Fruit fly (Drosophila melanogaster) whole organism, embryonic: Measurements from ENCODE around the gene ca.

Experiments used
- Blimp-1 ChIP-seq: fragments of 200-800 bp; sonication (Bioruptor generic); optimal IDR thresholded peaks from 3 replicates; lab custom pipeline; 2018; ENCODE audit warnings: missing biosample characterization, missing genetic modification characterization, mild to moderate bottlenecking, moderate library complexity, missing genetic modification reagents
- Bteb2 ChIP-seq: fragments of 200-800 bp; sonication (Bioruptor generic); optimal IDR thresholded peaks from 2 replicates; lab custom pipeline; 2016; ENCODE audit warnings: missing biosample characterization, missing genetic modification characterization
- CG10267 ChIP-seq: fragments of 200-800 bp; sonication (Bioruptor generic); optimal IDR thresholded peaks from 2 replicates; lab custom pipeline; 2018; ENCODE audit warnings: missing biosample characterization, mild to moderate bottlenecking, missing genetic modification characterization, moderate library complexity
- CG10431 ChIP-seq: fragments of 200-800 bp; sonication (Bioruptor generic); optimal IDR thresholded peaks from 3 replicates; lab custom pipeline; 2018; ENCODE audit warnings: missing biosample characterization, mild to moderate bottlenecking, missing genetic modification characterization
- CG10462 ChIP-seq: fragments of 200-800 bp; sonication (Bioruptor generic); optimal IDR thresholded peaks from 2 replicates; lab custom pipeline; 2016; ENCODE audit warnings: missing biosample characterization, missing genetic modification characterization
- CG11560 ChIP-seq: fragments of 200-800 bp; sonication (Bioruptor generic); IDR thresholded peaks from 3 replicates; pipeline ENCODE4 v1.3.6; 2022; ENCODE audit warnings: missing biosample characterization, missing genetic modification characterization
- CG12942 ChIP-seq: fragments of 200-800 bp; sonication (Bioruptor generic); optimal IDR thresholded peaks from 3 replicates; lab custom pipeline; 2016; ENCODE audit warnings: missing biosample characterization, missing genetic modification characterization
- CG15479 ChIP-seq: fragments of 200-800 bp; sonication (Bioruptor generic); optimal IDR thresholded peaks from 3 replicates; lab custom pipeline; 2019; ENCODE audit warnings: missing biosample characterization, mild to moderate bottlenecking, missing genetic modification characterization, moderate library complexity
- CG17361 ChIP-seq: fragments of 200-800 bp; sonication (Bioruptor generic); IDR thresholded peaks from 3 replicates; pipeline ENCODE4 v1.3.6; 2022; ENCODE audit warnings: missing biosample characterization, missing genetic modification characterization
- CG17612 ChIP-seq: fragments of 200-800 bp; sonication (Bioruptor generic); IDR thresholded peaks from 2 replicates; pipeline ENCODE4 v1.3.6; 2022; ENCODE audit warnings: missing biosample characterization, missing genetic modification characterization
- CG17829 ChIP-seq: fragments of 200-800 bp; optimal IDR thresholded peaks from 2 replicates; lab custom pipeline; 2019; ENCODE audit warnings: missing biosample characterization, mild to moderate bottlenecking, missing genetic modification characterization, moderate library complexity
- CG18619 ChIP-seq: fragments of 200-800 bp; sonication (Bioruptor generic); optimal IDR thresholded peaks from 3 replicates; lab custom pipeline; 2017; ENCODE audit warnings: missing biosample characterization, mild to moderate bottlenecking, missing genetic modification characterization
- CG2129 ChIP-seq: fragments of 200-800 bp; sonication (Bioruptor generic); IDR thresholded peaks from 2 replicates; pipeline ENCODE4 v1.3.6; 2022; ENCODE audit warnings: missing biosample characterization, missing genetic modification characterization; ENCODE audit not compliant: partially characterized antibody
- CG31441 ChIP-seq: fragments of 200-800 bp; sonication (Bioruptor generic); IDR thresholded peaks from 2 replicates; pipeline ENCODE4 v1.3.6; 2022; ENCODE audit warnings: missing biosample characterization, missing genetic modification characterization
- CG32532 ChIP-seq: fragments of 200-800 bp; sonication (Bioruptor generic); IDR thresholded peaks from 2 replicates; pipeline ENCODE4 v1.3.6; 2022; ENCODE audit warnings: missing biosample characterization, missing genetic modification characterization
- CG4328 ChIP-seq: fragments of 200-800 bp; sonication (Bioruptor generic); optimal IDR thresholded peaks from 3 replicates; lab custom pipeline; 2017; ENCODE audit warnings: missing biosample characterization, missing genetic modification reagents, missing genetic modification characterization
- CG4707 ChIP-seq: fragments of 200-800 bp; sonication (Bioruptor generic); optimal IDR thresholded peaks from 2 replicates; lab custom pipeline; 2018; ENCODE audit warnings: missing biosample characterization, mild to moderate bottlenecking, missing genetic modification characterization, moderate library complexity
- CG5953 ChIP-seq: fragments of 200-800 bp; sonication (Bioruptor generic); IDR thresholded peaks from 2 replicates; pipeline ENCODE4 v1.3.6; 2022; ENCODE audit warnings: missing biosample characterization, missing genetic modification characterization
- CG6683 ChIP-seq: fragments of 200-800 bp; sonication (Bioruptor generic); optimal IDR thresholded peaks from 2 replicates; lab custom pipeline; 2017; ENCODE audit warnings: missing biosample characterization, mild to moderate bottlenecking, missing genetic modification characterization, missing genetic modification reagents
- CG7556 ChIP-seq: fragments of 200-800 bp; sonication (Bioruptor generic); optimal IDR thresholded peaks from 2 replicates; lab custom pipeline; 2017; ENCODE audit warnings: missing biosample characterization, mild to moderate bottlenecking, missing genetic modification characterization
- CG8359 ChIP-seq: fragments of 200-800 bp; sonication (Bioruptor generic); optimal IDR thresholded peaks from 2 replicates; lab custom pipeline; 2017; ENCODE audit warnings: missing biosample characterization, mild to moderate bottlenecking, missing genetic modification characterization, borderline replicate concordance
- CG9609 ChIP-seq: fragments of 200-800 bp; sonication (Bioruptor generic); optimal IDR thresholded peaks from 3 replicates; lab custom pipeline; 2016; ENCODE audit warnings: missing biosample characterization, missing genetic modification characterization
- Dref ChIP-seq: fragments of 200-800 bp; sonication (Bioruptor generic); IDR thresholded peaks from 2 replicates; pipeline ENCODE4 v1.3.6; 2022; ENCODE audit warnings: missing biosample characterization, missing genetic modification characterization
- Ets65A ChIP-seq: fragments of 200-800 bp; sonication (Bioruptor generic); peaks from one replicate; lab custom pipeline; 2016; ENCODE audit warnings: missing biosample characterization, missing genetic modification characterization
- HLHmδ ChIP-seq: fragments of 200-800 bp; sonication (Bioruptor generic); optimal IDR thresholded peaks from 2 replicates; lab custom pipeline; 2018; ENCODE audit warnings: missing biosample characterization, mild to moderate bottlenecking, missing genetic modification characterization, moderate library complexity
- Hey ChIP-seq: fragments of 200-800 bp; sonication (Bioruptor generic); optimal IDR thresholded peaks from 3 replicates; lab custom pipeline; 2018; ENCODE audit warnings: missing biosample characterization, mild to moderate bottlenecking, missing genetic modification characterization
- HmgD ChIP-seq: fragments of 200-800 bp; sonication (Bioruptor generic); optimal IDR thresholded peaks from 3 replicates; lab custom pipeline; 2016; ENCODE audit warnings: missing biosample characterization, missing genetic modification characterization
- Lim3 ChIP-seq: fragments of 200-800 bp; sonication (Bioruptor generic); IDR thresholded peaks from 2 replicates; pipeline ENCODE4 v1.3.6; 2022; ENCODE audit warnings: missing biosample characterization, missing genetic modification characterization
- Myb ChIP-seq: fragments of 200-800 bp; sonication (Bioruptor generic); optimal IDR thresholded peaks from 2 replicates; lab custom pipeline; 2016; ENCODE audit warnings: missing biosample characterization, missing genetic modification characterization
- NC2β ChIP-seq: fragments of 200-800 bp; sonication (Bioruptor generic); optimal IDR thresholded peaks from 2 replicates; lab custom pipeline; 2016; ENCODE audit warnings: missing biosample characterization, missing genetic modification characterization
- NFAT ChIP-seq: fragments of 200-800 bp; sonication (Bioruptor generic); IDR thresholded peaks from 2 replicates; pipeline ENCODE4 v1.3.6; 2022; ENCODE audit warnings: missing biosample characterization, missing genetic modification characterization
- Nf-YC ChIP-seq: fragments of 200-800 bp; optimal IDR thresholded peaks from 3 replicates; lab custom pipeline; 2019; ENCODE audit warnings: missing biosample characterization, mild to moderate bottlenecking, missing genetic modification characterization, moderate library complexity
- Side ChIP-seq: fragments of 200-800 bp; sonication (Bioruptor generic); optimal IDR thresholded peaks from 2 replicates; lab custom pipeline; 2016; ENCODE audit warnings: missing biosample characterization, missing genetic modification characterization
- Sin3A ChIP-seq: fragments of >200 bp; optimal IDR thresholded peaks from 2 replicates; lab custom pipeline; 2018
- Sry-β ChIP-seq: fragments of 200-800 bp; sonication (Bioruptor generic); optimal IDR thresholded peaks from 2 replicates; lab custom pipeline; 2018; ENCODE audit warnings: missing biosample characterization, mild to moderate bottlenecking, missing genetic modification characterization, moderate library complexity
- TFAM ChIP-seq: fragments of 200-800 bp; sonication (Bioruptor generic); optimal IDR thresholded peaks from 2 replicates; lab custom pipeline; 2017; ENCODE audit warnings: missing biosample characterization, missing genetic modification characterization, inconsistent platforms
- YL-1 ChIP-seq: fragments of 200-800 bp; sonication (Bioruptor generic); optimal IDR thresholded peaks from 3 replicates; lab custom pipeline; 2017; ENCODE audit warnings: missing biosample characterization, mild to moderate bottlenecking, missing genetic modification characterization
- cad ChIP-seq: fragments of >200 bp; optimal IDR thresholded peaks from 2 replicates; lab custom pipeline; 2017; ENCODE audit warnings: missing biosample characterization, missing genetic modification characterization
- crp ChIP-seq, 2 experiments: fragments of 200-800 bp; sonication (Bioruptor generic); optimal IDR thresholded peaks; 2 replicates in 1 of 2; 3 replicates in 1 of 2; lab custom pipeline; 2017; ENCODE audit warnings: missing biosample characterization in 2 of 2, missing genetic modification characterization in 2 of 2, mild to moderate bottlenecking in 1 of 2, moderate library complexity in 1 of 2
- da ChIP-seq: fragments of 200-800 bp; sonication (Bioruptor generic); optimal IDR thresholded peaks from 2 replicates; lab custom pipeline; 2016; ENCODE audit warnings: missing biosample characterization, missing genetic modification characterization
- dmrt11E ChIP-seq: fragments of 200-800 bp; sonication (Bioruptor generic); optimal IDR thresholded peaks from 3 replicates; lab custom pipeline; 2018; ENCODE audit warnings: missing biosample characterization, mild to moderate bottlenecking, missing genetic modification characterization, moderate library complexity
- gcm ChIP-seq: fragments of 200-800 bp; sonication (Bioruptor generic); optimal IDR thresholded peaks from 2 replicates; lab custom pipeline; 2019; ENCODE audit warnings: missing biosample characterization, mild to moderate bottlenecking, missing genetic modification characterization, moderate library complexity
- hkb ChIP-seq, 2 experiments: fragments of 200-800 bp in 1 of 2; fragments of >200 bp in 1 of 2; sonication (Bioruptor generic) in 1 of 2; IDR thresholded peaks in 1 of 2; optimal IDR thresholded peaks in 1 of 2; 2 replicates each; pipeline versions ENCODE4 v1.3.6 to Lab custom; 2017 to 2022; ENCODE audit warnings: missing biosample characterization in 1 of 2, missing genetic modification characterization in 1 of 2
- luna ChIP-seq: fragments of 200-800 bp; sonication (Bioruptor generic); optimal IDR thresholded peaks from 2 replicates; lab custom pipeline; 2016; ENCODE audit warnings: missing biosample characterization, missing genetic modification characterization
- nom ChIP-seq: fragments of 200-800 bp; sonication (Bioruptor generic); optimal IDR thresholded peaks from 2 replicates; lab custom pipeline; 2017; ENCODE audit warnings: missing biosample characterization, missing genetic modification characterization, mild to moderate bottlenecking, moderate library complexity, missing genetic modification reagents
- pnt ChIP-seq: fragments of 200-800 bp; sonication (Bioruptor generic); optimal IDR thresholded peaks from 3 replicates; lab custom pipeline; 2016; ENCODE audit warnings: missing biosample characterization, missing genetic modification characterization
- row ChIP-seq: fragments of 200-800 bp; sonication (Bioruptor generic); IDR thresholded peaks from 3 replicates; pipeline ENCODE4 v1.3.6; 2022; ENCODE audit warnings: missing biosample characterization, missing genetic modification characterization
- tin ChIP-seq: fragments of 200-800 bp; sonication (Bioruptor generic); optimal IDR thresholded peaks from 3 replicates; lab custom pipeline; 2016; ENCODE audit warnings: missing biosample characterization, missing genetic modification characterization
- yki ChIP-seq: fragments of >200 bp; optimal IDR thresholded peaks from 3 replicates; lab custom pipeline; 2018

The ca gene

DNA sequence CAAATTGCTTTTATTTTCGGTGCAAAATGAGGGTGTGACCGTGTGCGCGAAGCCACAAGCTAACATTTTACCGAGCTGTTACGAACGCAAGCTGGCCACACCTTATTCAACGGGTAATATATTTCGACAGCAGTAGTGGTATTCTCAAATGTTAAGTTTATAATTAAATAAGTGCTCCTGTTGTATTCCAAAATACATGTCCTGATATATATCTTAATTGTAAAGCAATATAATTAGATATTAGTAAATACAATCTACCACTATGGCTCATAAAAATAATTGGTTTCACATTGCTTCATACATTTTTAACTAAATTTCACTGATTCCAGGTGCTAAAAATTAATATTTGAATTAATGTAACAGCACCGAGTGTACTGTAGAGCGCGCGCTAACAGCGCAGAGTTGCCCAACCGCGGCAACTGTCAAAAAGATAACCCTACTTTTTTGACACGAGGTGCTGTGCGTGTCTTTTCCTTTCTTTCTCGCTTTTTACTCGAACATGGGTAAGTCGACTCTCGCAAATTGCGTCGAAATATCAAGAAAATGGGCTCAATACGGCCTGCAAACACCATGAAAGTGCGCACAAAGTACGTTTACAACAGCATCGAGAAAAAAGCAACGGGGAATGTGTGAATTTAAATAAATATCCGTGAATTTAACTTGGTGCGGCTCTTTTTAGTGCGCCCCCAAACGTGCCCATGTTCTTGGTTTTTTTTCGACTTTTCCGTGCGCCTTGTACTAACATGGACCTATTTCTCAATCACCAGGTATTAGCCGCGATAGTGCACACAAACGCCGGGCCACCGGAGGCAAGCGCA lies 55.0 kb downstream of the ca start, which contains the start of the genes CG15514 and RpS8 (continued):
- peak; percentile 63 for TF ChIP-seq CG17829 (tag; lab: Kevin White, UChicago)
- TF ChIP-seq CG7556 = peak; percentile 60
- TF ChIP-seq crp (GFP tag; optimal IDR thresholded peaks at IDR 0.05; lab: Kevin White, UChicago) = peak in 1 of 2 experiments; percentile 14
- peak; percentile 68 for TF ChIP-seq Nf-YC (tag; lab: Kevin White, UChicago)
- no peak for TF ChIP-seq TFAM
- peak; percentile 14 for TF ChIP-seq CG8359 (GFP tag; lab: Kevin White, UChicago)
- no peak for TF ChIP-seq CG6683
- peak; percentile 57 for TF ChIP-seq dmrt11E (tag; lab: Kevin White, UChicago)
- peak; percentile 42; the same call in 1 of the 2 replicates for TF ChIP-seq CG5953 (GFP tag; lab: Robert Waterston, UW)
- peak; percentile 69 for TF ChIP-seq HLHmδ (GFP tag; lab: Kevin White, UChicago)
- TF ChIP-seq CG18619 (GFP tag; lab: Kevin White, UChicago) = peak; percentile 72
- TF ChIP-seq da = peak; percentile 41
- TF ChIP-seq hkb (optimal IDR thresholded peaks at IDR 0.05; lab: Kevin White, UChicago) = peak; percentile 77
- peak; percentile 11; the same call in 1 of the 2 replicates for TF ChIP-seq hkb (GFP tag; IDR thresholded peaks at IDR 0.05; lab: Robert Waterston, UW)
- no peak for TF ChIP-seq CG17612 (GFP tag; lab: Robert Waterston, UW)
- peak; percentile 34 for TF ChIP-seq CG4707 (GFP tag; lab: Kevin White, UChicago)
- TF ChIP-seq CG12942 = peak; percentile 3
- peak; percentile 38 for TF ChIP-seq gcm (GFP tag; lab: Kevin White, UChicago)
- TF ChIP-seq luna = no peak
- TF ChIP-seq Blimp-1 (GFP tag; lab: Kevin White, UChicago) = peak; percentile 63
- TF ChIP-seq row (GFP tag; lab: Robert Waterston, UW) = peak; percentile 76
- peak; percentile 27 for TF ChIP-seq Myb
- 0 out of 2 replicates have a peak, but pooled peaks have one; percentile 27 for TF ChIP-seq NFAT (GFP tag; lab: Robert Waterston, UW)
- peak; percentile 42 for TF ChIP-seq Side (GFP tag; lab: Kevin White, UChicago)
- TF ChIP-seq pnt (GFP tag; lab: Kevin White, UChicago) = no peak
- TF ChIP-seq CG10431 (GFP tag; lab: Kevin White, UChicago) = peak; percentile 81
- peak; percentile 38 for TF ChIP-seq tin
- TF ChIP-seq CG2129 (GFP tag; lab: Robert Waterston, UW) = no peak
- TF ChIP-seq Ets65A (GFP tag; lab: Kevin White, UChicago) = peak; percentile 71
- TF ChIP-seq NC2β = peak; percentile 93
- TF ChIP-seq HmgD (GFP tag; lab: Kevin White, UChicago) = no peak
- peak; percentile 50; the same call in 1 of the 2 replicates for TF ChIP-seq CG31441 (GFP tag; lab: Robert Waterston, UW)
- peak; percentile 96 for TF ChIP-seq YL-1
- peak; percentile 45 for TF ChIP-seq nom (GFP tag; lab: Kevin White, UChicago)
- no peak for TF ChIP-seq CG15479
- no peak for TF ChIP-seq Dref (GFP tag; lab: Robert Waterston, UW)
- no peak for TF ChIP-seq cad
- TF ChIP-seq Bteb2 = no peak
- no peak for TF ChIP-seq Hey (tag; lab: Kevin White, UChicago)
- TF ChIP-seq Lim3 (GFP tag; lab: Robert Waterston, UW) = no peak
- TF ChIP-seq CG17361 = peak; percentile 64
- TF ChIP-seq Sry-β = no peak
- TF ChIP-seq CG32532 = peak; percentile 68
- peak; percentile 24 for TF ChIP-seq CG10462 (GFP tag; lab: Kevin White, UChicago)
- peak; percentile 75 for TF ChIP-seq CG10267 (tag; lab: Kevin White, UChicago)
- TF ChIP-seq CG9609 (GFP tag; lab: Kevin White, UChicago) = no peak
- peak; percentile 72 for TF ChIP-seq CG4328 (GFP tag; lab: Kevin White, UChicago)
- no peak for TF ChIP-seq yki (lab: Kevin White, UChicago)
- peak; percentile 70 for TF ChIP-seq Sin3A (lab: Kevin White, UChicago)
- no peak for TF ChIP-seq CG11560
